Fruit fly (Drosophila melanogaster): ENCODE measurements around the gene Graf.

The Graf gene

DNA sequence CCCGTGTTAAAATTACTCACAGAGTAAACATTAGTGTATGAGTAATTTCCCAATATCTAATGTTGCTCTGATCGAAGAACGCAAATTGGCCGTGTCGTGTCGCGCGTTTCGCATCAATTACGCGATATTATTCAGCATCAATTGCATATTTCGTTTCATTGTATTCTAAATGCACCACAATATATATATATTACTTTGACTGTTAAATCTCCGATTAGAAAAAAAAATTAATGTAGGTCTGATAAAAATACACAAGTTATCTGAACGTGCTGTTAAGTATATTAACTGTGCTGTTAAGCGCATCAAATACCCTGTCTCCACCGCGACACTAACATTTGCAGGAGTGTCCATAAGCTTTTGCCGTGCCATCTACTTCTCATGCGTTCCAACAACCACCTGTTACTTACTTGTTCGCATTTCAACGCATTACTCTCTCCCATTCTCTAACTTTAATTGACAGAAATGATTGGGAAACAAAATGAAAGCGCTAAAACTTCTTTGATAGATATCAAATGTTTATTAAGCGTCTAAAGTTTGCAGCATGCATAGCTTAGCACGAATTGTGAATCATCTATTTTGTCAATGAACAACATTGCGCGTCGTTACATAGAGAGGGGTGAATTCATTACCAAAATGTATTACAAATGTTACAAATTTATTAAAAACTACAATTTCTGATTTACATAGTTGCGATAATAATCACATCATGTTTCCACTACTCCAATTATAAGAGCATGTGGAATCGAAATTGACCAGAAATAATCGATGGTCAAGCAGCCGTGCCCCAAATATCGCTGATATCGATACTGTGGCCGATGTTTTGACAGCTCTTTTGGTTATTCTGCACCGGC is at the start of gene Graf, which contains the start of gene mRpL3 (continued):
- TF ChIP-seq NK7.1 (GFP tag; optimal IDR thresholded peaks at IDR 0.05) (no peak), CG18262 (tag; optimal IDR thresholded peaks at IDR 0.05) (no peak), oc (tag; optimal IDR thresholded peaks at IDR 0.05) (no peak), CG4707 (GFP tag; optimal IDR thresholded peaks at IDR 0.05) (no peak), zfh2 (GFP tag; optimal IDR thresholded peaks at IDR 0.05) (no peak), Atf-2 (GFP tag; optimal IDR thresholded peaks at IDR 0.05) (no peak), slbo (GFP tag; IDR thresholded peaks at IDR 0.05) (no peak), CG10431 (GFP tag; optimal IDR thresholded peaks at IDR 0.05) (no peak), CrebB (tag; optimal IDR thresholded peaks at IDR 0.05) (no peak), CG10274 (GFP tag; optimal IDR thresholded peaks at IDR 0.05) (no peak), vvl (GFP tag; IDR thresholded peaks at IDR 0.05) (no peak), ap (GFP tag; IDR thresholded peaks at IDR 0.05) (no peak), CG15073 (GFP tag; optimal IDR thresholded peaks at IDR 0.05) (no peak), Lim3 (GFP tag; IDR thresholded peaks at IDR 0.05) (no peak), tio (GFP tag; optimal IDR thresholded peaks at IDR 0.05) (no peak), sug (tag; optimal IDR thresholded peaks at IDR 0.05) (no peak), stwl (tag; optimal IDR thresholded peaks at IDR 0.05) (peak; percentile 16), Asciz (GFP tag; optimal IDR thresholded peaks at IDR 0.05) (no peak), BEAF-32 (GFP tag; optimal IDR thresholded peaks at IDR 0.05) (peak; percentile 86), CG30020 (tag; optimal IDR thresholded peaks at IDR 0.05) (peak; percentile 96), Rx (GFP tag; IDR thresholded peaks at IDR 0.05) (no peak), CG13123 (GFP tag; optimal IDR thresholded peaks at IDR 0.05) (no peak), Sry-β (GFP tag; optimal IDR thresholded peaks at IDR 0.05) (no peak), CG31365 (tag; optimal IDR thresholded peaks at IDR 0.05) (no peak), CG14050 (GFP tag; IDR thresholded peaks at IDR 0.05) (no peak), CG5245 (GFP tag; optimal IDR thresholded peaks at IDR 0.05) (no peak), CG2889 (GFP tag; IDR thresholded peaks at IDR 0.05) (no peak), Optix (GFP tag; IDR thresholded peaks at IDR 0.05) (no peak), CG7357 (GFP tag; IDR thresholded peaks at IDR 0.05) (peak; percentile 85), org-1 (GFP tag; optimal IDR thresholded peaks at IDR 0.05) (no peak), D19B (GFP tag; optimal IDR thresholded peaks at IDR 0.05) (no peak), grn (GFP tag; optimal IDR thresholded peaks at IDR 0.05) (peak; percentile 14), lov (optimal IDR thresholded peaks at IDR 0.05) (no peak), lov (GFP tag; IDR thresholded peaks at IDR 0.05) (no peak), Abd-B (GFP tag; optimal IDR thresholded peaks at IDR 0.05) (no peak), CG8388 (GFP tag; optimal IDR thresholded peaks at IDR 0.05) (no peak), dmrt11E (tag; optimal IDR thresholded peaks at IDR 0.05) (no peak), yki (optimal IDR thresholded peaks at IDR 0.05) (no peak), CG14710 (tag; optimal IDR thresholded peaks at IDR 0.05) (peak; percentile 41), ftz-f1 (GFP tag; optimal IDR thresholded peaks at IDR 0.05) (no peak), wdn (GFP tag; IDR thresholded peaks at IDR 0.05) (no peak), repo (GFP tag; optimal IDR thresholded peaks at IDR 0.05) (no peak), gsb-n (tag; optimal IDR thresholded peaks at IDR 0.05) (no peak), CG1603 (tag; optimal IDR thresholded peaks at IDR 0.05) (peak; percentile 33), Gug (GFP tag; IDR thresholded peaks at IDR 0.05) (no peak), CG2678 (tag; optimal IDR thresholded peaks at IDR 0.05) (no peak), CG13624 (GFP tag; optimal IDR thresholded peaks at IDR 0.05) (no peak), CG2199 (GFP tag; IDR thresholded peaks at IDR 0.05) (no peak), CG6683 (GFP tag; optimal IDR thresholded peaks at IDR 0.05) (no peak), toy (GFP tag; IDR thresholded peaks at IDR 0.05) (no peak), CG11504 (tag; optimal IDR thresholded peaks at IDR 0.05) (no peak)
